Worm (Caenorhabditis elegans): ENCODE results near the gene T04C12.33.

The T04C12.33 gene

DNA sequence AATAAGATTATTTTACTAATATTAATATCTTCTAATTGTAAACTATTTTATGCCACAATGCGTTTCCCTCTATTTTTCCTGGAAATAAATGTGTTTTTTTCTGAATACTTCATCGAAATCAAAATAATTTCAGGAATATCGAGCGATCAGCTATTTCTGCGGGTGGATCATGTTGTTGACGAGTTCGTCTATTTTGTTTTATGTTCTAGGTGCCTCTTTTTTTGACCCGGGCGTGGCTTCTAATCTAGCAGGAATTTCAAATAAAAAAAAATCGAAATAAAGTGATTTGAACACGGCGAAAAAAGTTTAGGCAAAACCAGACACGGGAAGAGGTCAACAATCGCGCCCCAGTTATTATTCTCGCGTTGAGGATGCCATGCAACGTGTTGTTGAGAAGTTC lies at the start of gene T04C12.33:
T04C12.33 (plus strand) TSS at position 301 of the 400 bp plus-strand sequence.
- TF ChIP-seq R02D3.7 (tag; optimal IDR thresholded peaks at IDR 0.05) (no peak), fos-1 (tag; optimal IDR thresholded peaks at IDR 0.05) (no peak), nhr-6 (tag; optimal IDR thresholded peaks at IDR 0.05) (no peak), nhr-10 (tag; optimal IDR thresholded peaks at IDR 0.05) (no peak), lsy-2 (tag; optimal IDR thresholded peaks at IDR 0.05) (no peak), ztf-11 (tag; optimal IDR thresholded peaks at IDR 0.05) (no peak), nhr-11 (tag; optimal IDR thresholded peaks at IDR 0.05) (no peak), ztf-4 (tag; optimal IDR thresholded peaks at IDR 0.05) (no peak), skn-1 (tag; optimal IDR thresholded peaks at IDR 0.05) (no peak), F13H6.1 (tag; optimal IDR thresholded peaks at IDR 0.05) (no peak), ztf-1 (GFP tag; conservative IDR thresholded peaks at IDR 0.05) (no peak), aly-2 (tag; optimal IDR thresholded peaks at IDR 0.05) (no peak), sem-4 (tag; optimal IDR thresholded peaks at IDR 0.05) (no peak), zag-1 (tag; optimal IDR thresholded peaks at IDR 0.05) (no peak)

ce11 chrV:11002434-11002833 lies 49.6 kb upstream of the T04C12.33 start, which contains the start of gene F53B7.4:
TSS of gene F53B7.4 (minus strand) at chrV:11002534.
- TF ChIP-seq alr-1 (tag; optimal IDR thresholded peaks at IDR 0.05) (no peak), ztf-11 (tag; optimal IDR thresholded peaks at IDR 0.05) (no peak), zag-1 (tag; optimal IDR thresholded peaks at IDR 0.05) (no peak), unc-55 (GFP tag; optimal IDR thresholded peaks at IDR 0.05) (no peak), nhr-10 (tag; optimal IDR thresholded peaks at IDR 0.05) (no peak), dmd-4 (tag; optimal IDR thresholded peaks at IDR 0.05) (no peak), nhr-21 (tag; optimal IDR thresholded peaks at IDR 0.05) (no peak), nhr-6 (tag; optimal IDR thresholded peaks at IDR 0.05) (no peak), fos-1 (tag; optimal IDR thresholded peaks at IDR 0.05) (no peak), nhr-23 (tag; optimal IDR thresholded peaks at IDR 0.05) (no peak), gmeb-1 (tag; optimal IDR thresholded peaks at IDR 0.05) (no peak), crh-2 (tag; optimal IDR thresholded peaks at IDR 0.05) (no peak), sma-3 (GFP tag; optimal IDR thresholded peaks at IDR 0.05) (no peak), Y55F3AM.14 (GFP tag; optimal IDR thresholded peaks at IDR 0.05) (no peak), ama-1 (optimal IDR thresholded peaks at IDR 0.05) (no peak), egl-27 (tag; optimal IDR thresholded peaks at IDR 0.05) (no peak), elt-1 (tag; optimal IDR thresholded peaks at IDR 0.05) (no peak), lin-11 (tag; optimal IDR thresholded peaks at IDR 0.05) (no peak), nhr-12 (tag; optimal IDR thresholded peaks at IDR 0.05) (no peak)

DNA sequence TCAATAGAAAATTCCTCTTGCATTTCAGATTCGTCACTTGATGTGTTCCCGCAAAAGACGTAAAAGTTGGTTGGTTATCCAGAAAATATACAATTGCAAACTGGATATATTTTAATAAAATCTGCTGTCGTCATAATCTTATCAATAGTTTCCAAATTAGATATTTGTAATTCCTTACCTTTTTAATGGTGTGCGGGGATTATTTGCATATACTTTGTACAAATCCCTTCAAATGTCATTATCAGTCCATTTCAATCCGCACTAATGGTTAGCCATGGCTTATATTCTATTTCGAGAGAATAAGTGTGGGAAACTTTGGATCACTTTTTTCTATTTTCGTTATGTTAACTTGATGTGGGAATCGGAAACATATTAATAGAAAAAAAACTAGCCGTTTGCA lies 47.9 kb upstream of the T04C12.33 start:
- no peak for TF ChIP-seq alr-1 (tag; optimal IDR thresholded peaks at IDR 0.05)
- TF ChIP-seq sma-9 (GFP tag; optimal IDR thresholded peaks at IDR 0.05), result no peak
- no peak for TF ChIP-seq sma-9 (tag; optimal IDR thresholded peaks at IDR 0.05)
- TF ChIP-seq Y55F3AM.14 (GFP tag; optimal IDR thresholded peaks at IDR 0.05), result no peak
- TF ChIP-seq mbf-1 (tag; optimal IDR thresholded peaks at IDR 0.05), result no peak
- no peak for TF ChIP-seq crh-2 (tag; optimal IDR thresholded peaks at IDR 0.05)
- TF ChIP-seq peb-1 (tag; optimal IDR thresholded peaks at IDR 0.05), result no peak
- TF ChIP-seq blmp-1 (tag; optimal IDR thresholded peaks at IDR 0.05; ENCODE audit: insufficient read depth), result no peak
- no peak for TF ChIP-seq sem-4 (tag; optimal IDR thresholded peaks at IDR 0.05)
- no peak for TF ChIP-seq nhr-129 (tag; optimal IDR thresholded peaks at IDR 0.05)
- TF ChIP-seq unc-39 (tag; optimal IDR thresholded peaks at IDR 0.05), result no peak

- TF ChIP-seq elt-3 (tag; optimal IDR thresholded peaks at IDR 0.05) (no peak), blmp-1 (tag; optimal IDR thresholded peaks at IDR 0.05; ENCODE audit: insufficient read depth) (peak; percentile 11), sma-3 (GFP tag; optimal IDR thresholded peaks at IDR 0.05) (no peak), fos-1 (tag; optimal IDR thresholded peaks at IDR 0.05) (peak; percentile 25)
Observed at ce11 chrV:11007651-11008050, 44.4 kb upstream of the T04C12.33 start.

DNA sequence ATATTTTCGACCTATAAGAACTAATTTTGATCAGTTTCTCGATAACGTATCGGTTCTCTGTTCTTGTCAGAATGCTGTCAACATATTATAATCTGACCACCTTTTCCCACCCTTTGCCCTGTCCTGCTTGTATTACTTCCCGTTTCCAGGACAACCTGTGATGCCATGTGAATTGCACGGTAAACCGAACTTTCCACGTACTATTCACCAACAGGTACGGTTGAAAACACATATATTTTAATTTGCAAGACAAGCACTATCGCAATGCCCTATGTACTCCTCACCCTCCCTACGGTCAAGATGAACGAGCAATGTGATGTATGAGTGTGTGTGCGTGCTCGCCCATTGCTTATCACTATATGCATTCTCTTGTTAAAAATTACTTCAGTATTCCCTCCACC lies 42.9 kb upstream of the T04C12.33 start:
- TF ChIP-seq fos-1 (tag; optimal IDR thresholded peaks at IDR 0.05), result peak; percentile 65
- TF ChIP-seq mdl-1 (tag; optimal IDR thresholded peaks at IDR 0.05), result no peak
- peak; percentile 32 for TF ChIP-seq sma-9 (GFP tag; optimal IDR thresholded peaks at IDR 0.05)
- TF ChIP-seq sma-9 (tag; optimal IDR thresholded peaks at IDR 0.05), result no peak
- no peak for TF ChIP-seq unc-39 (tag; optimal IDR thresholded peaks at IDR 0.05)

All from whole organism, L2 larva.